Worm (Caenorhabditis elegans) whole organism, late embryonic: ENCODE data around the gene pms-2.
A peak's percentile ranks its signal among the peaks of the same experiment; 100 is the strongest.

ENCODE experiments used
- C38D4.7 ChIP-seq: fragments of 200-800 bp; sonication (Bioruptor generic); optimal IDR thresholded peaks from 2 replicates; lab custom pipeline; 2018; ENCODE audit warnings: mild to moderate bottlenecking, missing genetic modification characterization, moderate library complexity, missing compliant biosample characterization
- F13H6.1 ChIP-seq: sonication (generic microtip); optimal IDR thresholded peaks from 2 replicates; lab custom pipeline; 2016; ENCODE audit warnings: missing genetic modification characterization, missing compliant biosample characterization
- ahr-1 ChIP-seq: sonication (generic microtip); optimal IDR thresholded peaks from 2 replicates; lab custom pipeline; 2016; ENCODE audit warnings: missing genetic modification characterization, missing compliant biosample characterization
- ama-1 ChIP-seq: fragments of 150-350 bp; optimal IDR thresholded peaks from 2 replicates; lab custom pipeline; 2014
- ceh-18 ChIP-seq: sonication (generic microtip); optimal IDR thresholded peaks from 2 replicates; lab custom pipeline; 2016; ENCODE audit warnings: missing genetic modification characterization, missing compliant biosample characterization
- ceh-2 ChIP-seq: sonication (generic microtip); optimal IDR thresholded peaks from 2 replicates; lab custom pipeline; 2016; ENCODE audit warnings: missing genotype, missing genetic modification characterization, missing compliant biosample characterization
- ceh-45 ChIP-seq: fragments of 200-800 bp; sonication (Bioruptor generic); IDR thresholded peaks from 2 replicates; pipeline ENCODE4 v1.3.6; 2022; ENCODE audit warnings: missing genetic modification reagents, missing genetic modification characterization, missing compliant biosample characterization
- ceh-6 ChIP-seq: fragments of 200-800 bp; sonication (Bioruptor generic); optimal IDR thresholded peaks from 2 replicates; lab custom pipeline; 2018; ENCODE audit warnings: mild to moderate bottlenecking, missing genetic modification characterization, missing compliant biosample characterization
- ceh-9 ChIP-seq: sonication (generic microtip); optimal IDR thresholded peaks from 2 replicates; lab custom pipeline; 2016; ENCODE audit warnings: mild to moderate bottlenecking, missing genetic modification characterization, inconsistent platforms, missing compliant biosample characterization
- che-1 ChIP-seq: sonication (generic microtip); optimal IDR thresholded peaks from 2 replicates; lab custom pipeline; 2016; ENCODE audit warnings: mild to moderate bottlenecking, missing genetic modification characterization, missing compliant biosample characterization
- dve-1 ChIP-seq: sonication (generic microtip); optimal IDR thresholded peaks from 2 replicates; lab custom pipeline; 2017; ENCODE audit warnings: antibody characterized with exemption, mild to moderate bottlenecking, missing genetic modification characterization, missing compliant biosample characterization
- elt-2 ChIP-seq: sonication (generic microtip); optimal IDR thresholded peaks from 2 replicates; lab custom pipeline; 2016; ENCODE audit warnings: missing genetic modification reagents, missing genetic modification characterization, missing compliant biosample characterization
- ets-4 ChIP-seq: sonication (generic microtip); optimal IDR thresholded peaks from 2 replicates; lab custom pipeline; 2016; ENCODE audit warnings: missing genetic modification characterization, missing compliant biosample characterization
- fkh-6 ChIP-seq: sonication (generic microtip); optimal IDR thresholded peaks from 2 replicates; lab custom pipeline; 2016; ENCODE audit warnings: missing genetic modification characterization, missing compliant biosample characterization
- hlh-13 ChIP-seq: fragments of 200-800 bp; sonication (Bioruptor generic); optimal IDR thresholded peaks from 2 replicates; lab custom pipeline; 2018; ENCODE audit warnings: mild to moderate bottlenecking, missing genetic modification characterization, missing compliant biosample characterization
- hlh-15 ChIP-seq: sonication (generic microtip); optimal IDR thresholded peaks from 2 replicates; lab custom pipeline; 2016; ENCODE audit warnings: missing genetic modification characterization, missing compliant biosample characterization
- hlh-8 ChIP-seq: sonication (generic microtip); optimal IDR thresholded peaks from 2 replicates; lab custom pipeline; 2016; ENCODE audit warnings: missing genotype, missing genetic modification characterization, missing compliant biosample characterization
- mec-3 ChIP-seq: sonication (generic microtip); optimal IDR thresholded peaks from 2 replicates; lab custom pipeline; 2016; ENCODE audit warnings: borderline replicate concordance, missing genetic modification characterization, missing compliant biosample characterization
- nfya-1 ChIP-seq: sonication (generic microtip); optimal IDR thresholded peaks from 2 replicates; lab custom pipeline; 2017; ENCODE audit warnings: missing genetic modification characterization, mild to moderate bottlenecking, missing compliant biosample characterization, antibody characterized with exemption, moderate library complexity
- nhr-232 ChIP-seq: sonication (generic microtip); optimal IDR thresholded peaks from 2 replicates; lab custom pipeline; 2016; ENCODE audit warnings: missing genetic modification characterization, missing compliant biosample characterization
- pha-4 ChIP-seq: fragments of 150-350 bp; optimal IDR thresholded peaks from 2 replicates; lab custom pipeline; 2018; ENCODE audit warnings: missing biosample characterization, missing genetic modification reagents, missing genetic modification characterization
- rnt-1 ChIP-seq: sonication (generic microtip); optimal IDR thresholded peaks from 2 replicates; lab custom pipeline; 2016; ENCODE audit warnings: missing genetic modification characterization, missing compliant biosample characterization
- syd-9 ChIP-seq: sonication (generic microtip); optimal IDR thresholded peaks from 2 replicates; lab custom pipeline; 2016; ENCODE audit warnings: mild to moderate bottlenecking, missing genetic modification characterization, moderate library complexity, missing compliant biosample characterization
- tbx-2 ChIP-seq: sonication (generic microtip); optimal IDR thresholded peaks from 2 replicates; lab custom pipeline; 2016; ENCODE audit warnings: missing genetic modification characterization, missing compliant biosample characterization
- unc-3 ChIP-seq, 2 experiments: fragments of 200-800 bp in 1 of 2; sonication (Bioruptor generic) in 1 of 2; sonication (generic microtip) in 1 of 2; conservative IDR thresholded peaks in 1 of 2; optimal IDR thresholded peaks in 1 of 2; 2 replicates each; pipeline versions ENCODE4 v1.3.6 to Lab custom; 2016 to 2022; ENCODE audit warnings: missing compliant biosample characterization in 2 of 2, missing genetic modification characterization in 2 of 2, missing genetic modification reagents in 1 of 2
- unc-42 ChIP-seq: sonication (generic microtip); optimal IDR thresholded peaks from 2 replicates; lab custom pipeline; 2016; ENCODE audit warnings: missing genotype, missing genetic modification characterization, missing compliant biosample characterization
- unc-86 ChIP-seq: sonication (generic microtip); optimal IDR thresholded peaks from 2 replicates; lab custom pipeline; 2016; ENCODE audit warnings: missing genetic modification characterization, missing compliant biosample characterization
- zip-5 ChIP-seq: sonication (generic microtip); optimal IDR thresholded peaks from 2 replicates; lab custom pipeline; 2016; ENCODE audit warnings: missing genetic modification characterization, missing compliant biosample characterization

The pms-2 gene

ce11 chrV:11543564-11543963 is 26.8 kb downstream of the pms-2 start, which contains the start of gene F38B7.2:
Gene F38B7.2, plus strand, starts transcription at chrV:11543963.
- no peak for TF ChIP-seq hlh-13 (GFP tag; lab: Kevin White, UChicago)
- no peak for TF ChIP-seq che-1 (tag; lab: Kevin White, UChicago)
- TF ChIP-seq fkh-6 (tag; lab: Kevin White, UChicago), result no peak
- TF ChIP-seq hlh-8 (tag; lab: Kevin White, UChicago), result no peak
- no peak for TF ChIP-seq zip-5 (tag; lab: Kevin White, UChicago)
- TF ChIP-seq ets-4 (tag; lab: Kevin White, UChicago), result no peak
- TF ChIP-seq nhr-232 (tag; lab: Kevin White, UChicago), result no peak
- no peak for TF ChIP-seq dve-1

ce11 chrV:11541284-11541683 is 29.1 kb downstream of the pms-2 start:
- TF ChIP-seq ceh-9 (tag; lab: Kevin White, UChicago) (no peak), C38D4.7 (peak; percentile 24)

- no peak for TF ChIP-seq hlh-15 (tag; lab: Kevin White, UChicago)
- TF ChIP-seq ceh-45 (GFP tag; lab: Robert Waterston, UW), result no peak
- TF ChIP-seq hlh-13 (GFP tag; lab: Kevin White, UChicago), result no peak
- no peak for TF ChIP-seq ceh-18 (tag; lab: Kevin White, UChicago)
- TF ChIP-seq unc-42 (tag; lab: Kevin White, UChicago), result no peak
- TF ChIP-seq ceh-6, result no peak
- TF ChIP-seq mec-3 (tag; lab: Kevin White, UChicago), result no peak
- no peak for TF ChIP-seq hlh-8 (tag; lab: Kevin White, UChicago)
- TF ChIP-seq syd-9 (tag; lab: Kevin White, UChicago), result no peak
- TF ChIP-seq ahr-1 (tag; lab: Kevin White, UChicago), result no peak
- no peak for TF ChIP-seq pha-4 (tag; lab: Kevin White, UChicago)
- no peak for TF ChIP-seq dve-1
- no peak for TF ChIP-seq unc-86 (tag; lab: Kevin White, UChicago)
- no peak for TF ChIP-seq F13H6.1
- TF ChIP-seq tbx-2 (tag; lab: Kevin White, UChicago), result no peak
Observed at ce11 chrV:11539502-11539901, 30.9 kb downstream of the pms-2 start.

- peak; percentile 58 for TF ChIP-seq unc-42 (tag; lab: Kevin White, UChicago)
- no peak for TF ChIP-seq ceh-2 (tag; lab: Kevin White, UChicago)
Observed at ce11 chrV:11536667-11537066, 33.7 kb downstream of the pms-2 start.

- TF ChIP-seq nfya-1 (tag; lab: Kevin White, UChicago) (peak; percentile 3), ama-1 (lab: Kevin White, UChicago) (no peak), rnt-1 (tag; lab: Kevin White, UChicago) (peak; percentile 33), ceh-18 (tag; lab: Kevin White, UChicago) (peak; percentile 25)
Observed at ce11 chrV:11535504-11536062, 34.8 kb downstream of the pms-2 start.

- peak; percentile 67 for TF ChIP-seq elt-2 (tag; lab: Kevin White, UChicago)
- TF ChIP-seq rnt-1 (tag; lab: Kevin White, UChicago), result no peak
- TF ChIP-seq unc-3 (GFP tag; conservative IDR thresholded peaks at IDR 0.05; lab: Robert Waterston, UW), result no peak
- TF ChIP-seq unc-3 (tag; optimal IDR thresholded peaks at IDR 0.05; lab: Kevin White, UChicago), result no peak
Observed at ce11 chrV:11534495-11535189, 35.8 kb downstream of the pms-2 start.
